Fruit fly (Drosophila melanogaster) whole organism, wandering third instar larva: ENCODE measurements around the gene colt.

Experiments
- Hr78 ChIP-seq: fragments of >200 bp; optimal IDR thresholded peaks from 2 replicates; lab custom pipeline; 2017; ENCODE audit warnings: missing biosample characterization, missing genetic modification characterization
- Rel ChIP-seq, 2 experiments: fragments of 200-800 bp; sonication (Bioruptor generic) in 1 of 2; optimal IDR thresholded peaks; 2 replicates in 1 of 2; 3 replicates in 1 of 2; lab custom pipeline; 2016 to 2019; ENCODE audit warnings: mild to moderate bottlenecking in 2 of 2, missing biosample characterization in 2 of 2, missing genetic modification characterization in 2 of 2, moderate library complexity in 1 of 2
- foxo ChIP-seq, 2 experiments: fragments of 200-800 bp; sonication (Bioruptor generic); optimal IDR thresholded peaks; 2 replicates in 1 of 2; 3 replicates in 1 of 2; lab custom pipeline; 2016 to 2017; ENCODE audit warnings: missing biosample characterization in 2 of 2, missing genetic modification characterization in 2 of 2
- jim ChIP-seq: fragments of 175-275, 200-325 bp; sonication (Bioruptor generic); optimal IDR thresholded peaks from 2 replicates; lab custom pipeline; 2016; ENCODE audit warnings: missing biosample characterization, mild to moderate bottlenecking, missing genetic modification characterization

DNA sequence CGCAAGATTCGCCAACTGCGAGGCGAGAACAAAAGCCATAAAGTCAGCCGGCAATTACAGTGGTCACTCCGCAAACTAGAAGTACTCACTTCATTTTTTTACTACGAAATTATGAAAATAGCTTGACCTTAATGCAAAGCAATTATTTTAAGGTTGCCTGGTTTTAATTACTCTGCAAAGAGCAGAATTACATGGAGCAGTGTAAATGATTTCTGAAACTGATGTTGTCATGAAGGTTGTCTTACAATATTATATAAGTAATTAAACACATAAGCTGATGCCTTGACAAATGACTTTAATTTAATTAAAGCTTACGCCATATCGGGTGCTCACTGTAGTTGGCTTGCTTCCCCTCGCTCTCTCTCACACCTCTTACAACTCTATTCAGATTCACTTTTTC is 35.7 kb downstream of the colt start:
- TF ChIP-seq foxo (GFP tag; optimal IDR thresholded peaks at IDR 0.05; lab: Kevin White, UChicago) (peak in 1 of 2 experiments; percentile 59), Rel (GFP tag; optimal IDR thresholded peaks at IDR 0.05; lab: Kevin White, UChicago) (no peak), Rel (tag; optimal IDR thresholded peaks at IDR 0.05; lab: Kevin White, UChicago) (no peak), Hr78 (GFP tag; lab: Kevin White, UChicago) (no peak), jim (GFP tag; lab: Kevin White, UChicago) (no peak)
